Worm (Caenorhabditis elegans) whole organism, L3 larva: Measurements from ENCODE around the gene madf-1.

Experiments
- R02D3.7 ChIP-seq: fragments of 150-350 bp; optimal IDR thresholded peaks from 2 replicates; lab custom pipeline; 2014; ENCODE audit warnings: missing biosample characterization, missing genetic modification characterization
- ceh-16 ChIP-seq: sonication (generic microtip); optimal IDR thresholded peaks from 2 replicates; lab custom pipeline; 2017; ENCODE audit warnings: missing biosample characterization, missing genetic modification characterization
- egl-27 ChIP-seq: sonication (generic microtip); optimal IDR thresholded peaks from 4 replicates; lab custom pipeline; 2017; ENCODE audit warnings: missing biosample characterization, missing genetic modification reagents, missing genetic modification characterization
- fkh-10 ChIP-seq: sonication (generic microtip); optimal IDR thresholded peaks from 2 replicates; lab custom pipeline; 2017; ENCODE audit warnings: missing biosample characterization, missing genetic modification reagents, missing genetic modification characterization
- jun-1 ChIP-seq: fragments of 150-350 bp; optimal IDR thresholded peaks from 2 replicates; lab custom pipeline; 2014; ENCODE audit warnings: missing biosample characterization, missing genetic modification reagents, missing genetic modification characterization
- mdl-1 ChIP-seq: fragments of 150-350 bp; optimal IDR thresholded peaks from 2 replicates; lab custom pipeline; 2014; ENCODE audit warnings: missing biosample characterization, missing genetic modification characterization
- nhr-77 ChIP-seq: fragments of 150-350 bp; optimal IDR thresholded peaks from 2 replicates; lab custom pipeline; 2014; ENCODE audit warnings: missing biosample characterization, missing genetic modification characterization
- pha-4 ChIP-seq: fragments of 150-350 bp; optimal IDR thresholded peaks from 2 replicates; lab custom pipeline; 2014; ENCODE audit warnings: missing biosample characterization, missing genetic modification reagents, missing genetic modification characterization
- pqm-1 ChIP-seq: fragments of 150-350 bp; optimal IDR thresholded peaks from 2 replicates; lab custom pipeline; 2017; ENCODE audit warnings: missing biosample characterization, missing genetic modification characterization, inconsistent platforms
- ztf-11 ChIP-seq: fragments of 150-350 bp; optimal IDR thresholded peaks from 2 replicates; lab custom pipeline; 2014; ENCODE audit warnings: missing biosample characterization, missing genetic modification characterization

DNA sequence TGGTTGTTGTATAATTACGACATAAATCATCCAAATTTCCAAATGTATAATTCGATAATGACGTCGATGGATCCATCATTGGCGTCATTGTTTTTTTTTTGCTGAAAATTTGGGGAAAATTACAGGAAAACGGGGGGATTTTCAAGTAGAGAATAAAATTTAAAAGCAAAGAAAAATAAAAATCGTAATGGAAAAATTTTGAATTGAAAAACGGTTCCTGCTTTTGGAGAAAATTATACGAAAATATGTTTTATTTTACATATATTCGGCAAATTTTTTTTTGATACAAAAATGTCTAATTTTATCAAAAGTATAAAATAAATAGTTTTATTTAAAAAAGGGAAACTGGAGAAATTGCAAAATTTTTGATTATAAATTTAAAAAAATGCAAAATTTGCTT, 6.8 kb downstream of the madf-1 start, which contains the start of gene zipt-15:
- TF ChIP-seq pqm-1 (tag; lab: Kevin White, UChicago): no peak
- no peak for TF ChIP-seq ztf-11 (tag; lab: Kevin White, UChicago)
- TF ChIP-seq mdl-1 (tag; lab: Kevin White, UChicago): no peak
- TF ChIP-seq R02D3.7 (tag; lab: Kevin White, UChicago): no peak
- no peak for TF ChIP-seq fkh-10 (GFP tag; lab: Kevin White, UChicago)
- TF ChIP-seq jun-1 (tag; lab: Kevin White, UChicago): no peak
- no peak for TF ChIP-seq ceh-16 (tag; lab: Kevin White, UChicago)
- TF ChIP-seq pha-4 (tag; lab: Kevin White, UChicago): no peak
- TF ChIP-seq egl-27: no peak
- TF ChIP-seq nhr-77 (tag; lab: Kevin White, UChicago): no peak
